Fruit fly (Drosophila melanogaster) whole organism, embryonic: ENCODE data around the gene Tsc1.

Source experiments
- Bgb ChIP-seq: fragments of 200-800 bp; sonication (Bioruptor generic); IDR thresholded peaks from 2 replicates; pipeline ENCODE4 v1.3.6; 2022; ENCODE audit warnings: missing biosample characterization, missing genetic modification characterization; ENCODE audit not compliant: partially characterized antibody
- CG10543 ChIP-seq: fragments of 200-800 bp; sonication (Bioruptor generic); optimal IDR thresholded peaks from 3 replicates; lab custom pipeline; 2017; ENCODE audit warnings: missing biosample characterization, mild to moderate bottlenecking, missing genetic modification characterization, moderate library complexity
- CG10959 ChIP-seq: fragments of 200-800 bp; sonication (Bioruptor generic); IDR thresholded peaks from 2 replicates; pipeline ENCODE4 v1.3.6; 2022; ENCODE audit warnings: missing biosample characterization, missing genetic modification characterization
- CG12155 ChIP-seq: fragments of 200-800 bp; sonication (Bioruptor generic); optimal IDR thresholded peaks from 3 replicates; lab custom pipeline; 2016; ENCODE audit warnings: missing biosample characterization, missing genetic modification characterization
- CG12299 ChIP-seq: fragments of 200-800 bp; sonication (Bioruptor generic); optimal IDR thresholded peaks from 2 replicates; lab custom pipeline; 2018; ENCODE audit warnings: missing biosample characterization, mild to moderate bottlenecking, missing genetic modification characterization
- CG13123 ChIP-seq: fragments of 200-800 bp; sonication (Bioruptor generic); optimal IDR thresholded peaks from 2 replicates; lab custom pipeline; 2016; ENCODE audit warnings: missing biosample characterization, missing genetic modification characterization
- CG13287 ChIP-seq: fragments of 200-800 bp; sonication (Bioruptor generic); IDR thresholded peaks from 2 replicates; pipeline ENCODE4 v1.3.6; 2022; ENCODE audit warnings: missing biosample characterization, missing genetic modification characterization; ENCODE audit not compliant: partially characterized antibody
- CG13424 ChIP-seq: fragments of 200-800 bp; sonication (Bioruptor generic); optimal IDR thresholded peaks from 2 replicates; lab custom pipeline; 2019; ENCODE audit warnings: missing biosample characterization, mild to moderate bottlenecking, missing genetic modification characterization, moderate library complexity
- CG13775 ChIP-seq: fragments of 200-800 bp; sonication (Bioruptor generic); optimal IDR thresholded peaks from 3 replicates; lab custom pipeline; 2017; ENCODE audit warnings: missing biosample characterization, mild to moderate bottlenecking, missing genetic modification characterization
- CG14050 ChIP-seq: fragments of 200-800 bp; sonication (Bioruptor generic); IDR thresholded peaks from 3 replicates; pipeline ENCODE4 v1.3.6; 2022; ENCODE audit warnings: missing biosample characterization, missing genetic modification characterization
- CG15269 ChIP-seq: fragments of 200-800 bp; sonication (Bioruptor generic); optimal IDR thresholded peaks from 2 replicates; lab custom pipeline; 2018; ENCODE audit warnings: missing biosample characterization, mild to moderate bottlenecking, missing genetic modification characterization, moderate library complexity
- CG17328 ChIP-seq: fragments of 200-800 bp; sonication (Bioruptor generic); IDR thresholded peaks from 2 replicates; pipeline ENCODE4 v1.3.6; 2022; ENCODE audit warnings: missing biosample characterization, missing genetic modification characterization
- CG2129 ChIP-seq: fragments of 200-800 bp; sonication (Bioruptor generic); IDR thresholded peaks from 2 replicates; pipeline ENCODE4 v1.3.6; 2022; ENCODE audit warnings: missing biosample characterization, missing genetic modification characterization; ENCODE audit not compliant: partially characterized antibody
- CG4404 ChIP-seq: fragments of 200-800 bp; sonication (Bioruptor generic); IDR thresholded peaks from 2 replicates; pipeline ENCODE4 v1.3.6; 2022; ENCODE audit warnings: missing biosample characterization, missing genetic modification characterization
- CG5953 ChIP-seq: fragments of 200-800 bp; sonication (Bioruptor generic); IDR thresholded peaks from 2 replicates; pipeline ENCODE4 v1.3.6; 2022; ENCODE audit warnings: missing biosample characterization, missing genetic modification characterization
- CG6272 ChIP-seq: fragments of 200-800 bp; sonication (Bioruptor generic); IDR thresholded peaks from 2 replicates; pipeline ENCODE4 v1.3.6; 2022; ENCODE audit warnings: missing biosample characterization, missing genetic modification characterization
- CG6683 ChIP-seq: fragments of 200-800 bp; sonication (Bioruptor generic); optimal IDR thresholded peaks from 2 replicates; lab custom pipeline; 2017; ENCODE audit warnings: missing biosample characterization, mild to moderate bottlenecking, missing genetic modification characterization, missing genetic modification reagents
- CG7745 ChIP-seq: fragments of 200-800 bp; sonication (Bioruptor generic); optimal IDR thresholded peaks from 2 replicates; lab custom pipeline; 2018; ENCODE audit warnings: missing biosample characterization, mild to moderate bottlenecking, missing genetic modification characterization, moderate library complexity
- CG7839 ChIP-seq: fragments of 200-800 bp; sonication (Bioruptor generic); optimal IDR thresholded peaks from 3 replicates; lab custom pipeline; 2018; ENCODE audit warnings: missing biosample characterization, mild to moderate bottlenecking, missing genetic modification characterization, moderate library complexity
- CG8290 ChIP-seq, 3 experiments: fragments of 200-800 bp; sonication (Bioruptor generic); optimal IDR thresholded peaks; 2 replicates each; lab custom pipeline; 2016 to 2019; ENCODE audit warnings: missing biosample characterization in 3 of 3, missing genetic modification characterization in 3 of 3, mild to moderate bottlenecking in 2 of 3, moderate library complexity in 1 of 3
- CG8765 ChIP-seq: fragments of 200-800 bp; sonication (Bioruptor generic); IDR thresholded peaks from 2 replicates; pipeline ENCODE4 v1.3.6; 2022; ENCODE audit warnings: missing biosample characterization, missing genetic modification characterization
- Dip2 ChIP-seq: fragments of 200-800 bp; sonication (Bioruptor generic); IDR thresholded peaks from 2 replicates; pipeline ENCODE4 v1.3.6; 2022; ENCODE audit warnings: missing biosample characterization, missing genetic modification characterization
- Dll ChIP-seq: fragments of 200-800 bp; sonication (Bioruptor generic); IDR thresholded peaks from 4 replicates; pipeline ENCODE4 v1.3.6; 2022; ENCODE audit warnings: missing biosample characterization, missing genetic modification characterization; ENCODE audit not compliant: partially characterized antibody
- Eip74EF ChIP-seq, 2 experiments: fragments of 200-800 bp in 1 of 2; fragments of >200 bp in 1 of 2; sonication (Bioruptor generic) in 1 of 2; optimal IDR thresholded peaks; 2 replicates each; lab custom pipeline; 2017 to 2019; ENCODE audit warnings: missing biosample characterization in 2 of 2, missing genetic modification characterization in 2 of 2, mild to moderate bottlenecking in 1 of 2, moderate library complexity in 1 of 2
- H2.0 ChIP-seq: fragments of 200-800 bp; sonication (Bioruptor generic); IDR thresholded peaks from 2 replicates; pipeline ENCODE4 v1.3.6; 2022; ENCODE audit warnings: missing biosample characterization, missing genetic modification characterization
- Hr51 ChIP-seq, 2 experiments: fragments of 200-800 bp; sonication (Bioruptor generic); optimal IDR thresholded peaks; 2 replicates in 1 of 2; 3 replicates in 1 of 2; lab custom pipeline; 2016 to 2018; ENCODE audit warnings: missing biosample characterization in 2 of 2, missing genetic modification characterization in 2 of 2, mild to moderate bottlenecking in 1 of 2, moderate library complexity in 1 of 2
- Lhr ChIP-seq: fragments of 200-800 bp; sonication (Bioruptor generic); optimal IDR thresholded peaks from 3 replicates; lab custom pipeline; 2017; ENCODE audit warnings: mild to moderate bottlenecking, missing biosample characterization, missing genetic modification reagents, missing genetic modification characterization
- Mes4 ChIP-seq: fragments of 200-800 bp; sonication (Bioruptor generic); optimal IDR thresholded peaks from 2 replicates; lab custom pipeline; 2016; ENCODE audit warnings: missing biosample characterization, missing genetic modification characterization
- NC2β ChIP-seq: fragments of 200-800 bp; sonication (Bioruptor generic); optimal IDR thresholded peaks from 2 replicates; lab custom pipeline; 2016; ENCODE audit warnings: missing biosample characterization, missing genetic modification characterization
- Side ChIP-seq: fragments of 200-800 bp; sonication (Bioruptor generic); optimal IDR thresholded peaks from 2 replicates; lab custom pipeline; 2016; ENCODE audit warnings: missing biosample characterization, missing genetic modification characterization
- Spps ChIP-seq: fragments of 200-800 bp; sonication (Bioruptor generic); optimal IDR thresholded peaks from 2 replicates; lab custom pipeline; 2018; ENCODE audit warnings: missing biosample characterization, mild to moderate bottlenecking, missing genetic modification characterization
- Ssrp ChIP-seq: fragments of 200-800 bp; sonication (Bioruptor generic); optimal IDR thresholded peaks from 2 replicates; lab custom pipeline; 2018; ENCODE audit warnings: missing biosample characterization, mild to moderate bottlenecking, missing genetic modification characterization, moderate library complexity
- Taf1 ChIP-seq: fragments of 200-800 bp; sonication (Bioruptor generic); IDR thresholded peaks from 2 replicates; pipeline ENCODE4 v1.3.6; 2022; ENCODE audit warnings: missing biosample characterization, missing genetic modification characterization
- Xrp1 ChIP-seq: fragments of 200-800 bp; sonication (Bioruptor generic); IDR thresholded peaks from 2 replicates; pipeline ENCODE4 v1.3.6; 2022; ENCODE audit warnings: missing biosample characterization, missing genetic modification characterization
- ase ChIP-seq: fragments of 200-800 bp; sonication (Bioruptor generic); IDR thresholded peaks from 3 replicates; pipeline ENCODE4 v1.3.6; 2022; ENCODE audit warnings: missing biosample characterization, missing genetic modification characterization
- bab2 ChIP-seq: fragments of 200-800 bp; sonication (Bioruptor generic); optimal IDR thresholded peaks from 2 replicates; lab custom pipeline; 2016; ENCODE audit warnings: missing biosample characterization, missing genetic modification characterization
- bcd ChIP-seq: fragments of 200-800 bp; sonication (Bioruptor generic); optimal IDR thresholded peaks from 2 replicates; lab custom pipeline; 2017; ENCODE audit warnings: missing biosample characterization, mild to moderate bottlenecking, missing genetic modification characterization
- bigmax ChIP-seq: fragments of 200-800 bp; sonication (Bioruptor generic); optimal IDR thresholded peaks from 2 replicates; lab custom pipeline; 2018; ENCODE audit warnings: missing biosample characterization, mild to moderate bottlenecking, missing genetic modification characterization
- br ChIP-seq: fragments of >200 bp; optimal IDR thresholded peaks from 2 replicates; lab custom pipeline; 2017
- caup ChIP-seq: fragments of 200-800 bp; sonication (Bioruptor generic); optimal IDR thresholded peaks from 3 replicates; lab custom pipeline; 2017; ENCODE audit warnings: missing biosample characterization, mild to moderate bottlenecking, missing genetic modification characterization, moderate library complexity; ENCODE audit not compliant: severe bottlenecking
- chif ChIP-seq, 2 experiments: fragments of 200-800 bp; sonication (Bioruptor generic); optimal IDR thresholded peaks; 3 replicates each; lab custom pipeline; 2016; ENCODE audit warnings: missing biosample characterization in 2 of 2, missing genetic modification characterization in 2 of 2
- dmrt99B ChIP-seq: fragments of 200-800 bp; sonication (Bioruptor generic); optimal IDR thresholded peaks from 2 replicates; lab custom pipeline; 2018; ENCODE audit warnings: missing biosample characterization, mild to moderate bottlenecking, missing genetic modification characterization, moderate library complexity
- eve ChIP-seq, 2 experiments: fragments of >200 bp; optimal IDR thresholded peaks; 2 replicates each; lab custom pipeline; 2017; ENCODE audit warnings: missing biosample characterization in 2 of 2, missing genetic modification characterization in 2 of 2
- fu2 ChIP-seq: fragments of 200-800 bp; sonication (Bioruptor generic); optimal IDR thresholded peaks from 2 replicates; lab custom pipeline; 2016; ENCODE audit warnings: missing biosample characterization, missing genetic modification characterization
- nerfin-2 ChIP-seq: fragments of 200-800 bp; sonication (Bioruptor generic); IDR thresholded peaks from 2 replicates; pipeline ENCODE4 v1.3.6; 2022; ENCODE audit warnings: missing biosample characterization, missing genetic modification characterization; ENCODE audit not compliant: partially characterized antibody
- otp ChIP-seq: fragments of 200-800 bp; sonication (Bioruptor generic); IDR thresholded peaks from 3 replicates; pipeline ENCODE4, ENCODE4 v1.3.6; 2022; ENCODE audit warnings: missing biosample characterization, missing genetic modification characterization
- row ChIP-seq: fragments of 200-800 bp; sonication (Bioruptor generic); IDR thresholded peaks from 3 replicates; pipeline ENCODE4 v1.3.6; 2022; ENCODE audit warnings: missing biosample characterization, missing genetic modification characterization
- trh ChIP-seq: fragments of 200-800 bp; sonication (Bioruptor generic); optimal IDR thresholded peaks from 2 replicates; lab custom pipeline; 2016; ENCODE audit warnings: missing biosample characterization, missing genetic modification characterization
- z ChIP-seq: fragments of 200-800 bp; sonication (Bioruptor generic); IDR thresholded peaks from 3 replicates; pipeline ENCODE4 v1.3.6; 2022; ENCODE audit warnings: missing biosample characterization, missing genetic modification characterization
- zfh1 ChIP-seq: fragments of 200-800 bp; sonication (Bioruptor generic); IDR thresholded peaks from 3 replicates; pipeline ENCODE4 v1.3.6; 2022; ENCODE audit warnings: missing biosample characterization, missing genetic modification characterization

The Tsc1 gene

DNA sequence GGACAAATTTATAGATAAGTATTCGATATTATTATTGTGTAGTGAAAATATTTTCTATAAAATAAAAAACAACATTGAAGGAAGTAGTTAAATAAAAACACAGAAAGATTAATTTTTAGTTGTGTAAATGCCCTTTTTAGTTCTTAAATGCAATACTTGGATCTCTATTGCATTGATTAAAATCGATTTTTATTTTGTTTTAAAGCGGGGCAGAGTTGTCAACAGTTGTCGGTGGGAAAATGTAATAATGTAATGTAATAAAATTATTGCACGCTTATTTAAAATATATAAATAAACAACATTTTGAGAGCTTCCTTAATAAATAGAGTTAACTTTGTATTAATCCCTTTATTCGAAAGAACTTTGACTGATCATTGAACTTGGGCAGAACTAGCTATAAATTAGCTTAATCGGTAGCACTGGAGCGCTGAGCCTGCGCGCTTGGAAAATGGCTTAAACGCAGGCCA is 33.5 kb downstream of the Tsc1 start, which contains the start of gene Apc2 (continued):
- TF ChIP-seq CG10959 (GFP tag; lab: Robert Waterston, UW) (no peak), Lhr (GFP tag; lab: Kevin White, UChicago) (peak; percentile 43), otp (no peak), CG7745 (tag; lab: Kevin White, UChicago) (no peak), row (GFP tag; lab: Robert Waterston, UW) (peak; percentile 93), Taf1 (0 out of 2 replicates have a peak, but pooled peaks have one; percentile 43), CG7839 (tag; lab: Kevin White, UChicago) (peak; percentile 74), fu2 (GFP tag; lab: Kevin White, UChicago) (no peak), dmrt99B (tag; lab: Kevin White, UChicago) (no peak), Ssrp (tag; lab: Kevin White, UChicago) (peak; percentile 53), CG14050 (GFP tag; lab: Robert Waterston, UW) (no peak), br (no peak), Bgb (GFP tag; lab: Robert Waterston, UW) (no peak), CG5953 (GFP tag; lab: Robert Waterston, UW) (no peak), chif (GFP tag; optimal IDR thresholded peaks at IDR 0.05; lab: Kevin White, UChicago) (peak in 1 of 2 experiments; percentile 25), CG15269 (tag; lab: Kevin White, UChicago) (peak; percentile 67), CG12155 (peak; percentile 32), ase (GFP tag; lab: Robert Waterston, UW) (peak; percentile 35; the same call in 2 of the 3 replicates), CG12299 (tag; lab: Kevin White, UChicago) (peak; percentile 16), CG6272 (GFP tag; lab: Robert Waterston, UW) (no peak), z (GFP tag; lab: Robert Waterston, UW) (no peak), NC2β (no peak), CG8290 (GFP tag; optimal IDR thresholded peaks at IDR 0.05; lab: Kevin White, UChicago) (peak; percentile 85), CG8290 (tag; optimal IDR thresholded peaks at IDR 0.05; lab: Kevin White, UChicago) (peak in 1 of 2 experiments; percentile 78), trh (GFP tag; lab: Kevin White, UChicago) (no peak), bigmax (GFP tag; lab: Kevin White, UChicago) (no peak), Dll (peak; percentile 78), Hr51 (GFP tag; optimal IDR thresholded peaks at IDR 0.05; lab: Kevin White, UChicago) (peak; percentile 3 to 65), Xrp1 (GFP tag; lab: Robert Waterston, UW) (peak; percentile 76), Mes4 (GFP tag; lab: Kevin White, UChicago) (no peak), Dip2 (GFP tag; lab: Robert Waterston, UW) (no peak), CG13775 (GFP tag; lab: Kevin White, UChicago) (peak; percentile 65), H2.0 (GFP tag; lab: Robert Waterston, UW) (peak; percentile 65), caup (GFP tag; lab: Kevin White, UChicago) (peak; percentile 43), CG13287 (peak; percentile 75), CG17328 (peak; percentile 60), bab2 (GFP tag; lab: Kevin White, UChicago) (peak; percentile 49), Side (GFP tag; lab: Kevin White, UChicago) (no peak), Spps (tag; lab: Kevin White, UChicago) (peak; percentile 23), CG4404 (peak; percentile 56), CG6683 (GFP tag; lab: Kevin White, UChicago) (no peak), nerfin-2 (no peak), zfh1 (GFP tag; lab: Robert Waterston, UW) (peak; percentile 63; the same call in 2 of the 3 replicates), CG13424 (peak; percentile 67), CG13123 (no peak), CG2129 (peak; percentile 40; the same call in 1 of the 2 replicates), Eip74EF (GFP tag; optimal IDR thresholded peaks at IDR 0.05; lab: Kevin White, UChicago) (peak in 1 of 2 experiments; percentile 29), eve (GFP tag; optimal IDR thresholded peaks at IDR 0.05; lab: Kevin White, UChicago) (no peak), bcd (GFP tag; lab: Kevin White, UChicago) (peak; percentile 57), CG10543 (GFP tag; lab: Kevin White, UChicago) (peak; percentile 30), CG8765 (GFP tag; lab: Robert Waterston, UW) (no peak)
